Fruit fly (Drosophila melanogaster) whole organism, prepupa: ENCODE results near the gene SkpA.
"Not testable (repeated sequence)": the region's sequence is repeated elsewhere in the genome, so short reads cannot be mapped to it uniquely, and the experiment has no call there.

ENCODE experiments used
- CG11902 ChIP-seq: fragments of 200-800 bp; sonication (Bioruptor generic); optimal IDR thresholded peaks from 3 replicates; lab custom pipeline; 2016; ENCODE audit warnings: missing biosample characterization, missing genetic modification characterization
- CG15336 ChIP-seq: fragments of 200-800 bp; sonication (Bioruptor generic); IDR thresholded peaks from 2 replicates; pipeline ENCODE4 v1.3.6; 2022; ENCODE audit warnings: missing biosample characterization, missing genetic modification characterization
- CG16779 ChIP-seq: fragments of 200-800 bp; sonication (Bioruptor generic); optimal IDR thresholded peaks from 3 replicates; lab custom pipeline; 2017; ENCODE audit warnings: missing biosample characterization, mild to moderate bottlenecking, missing genetic modification characterization
- CG31627 ChIP-seq: fragments of 200-800 bp; sonication (Bioruptor generic); optimal IDR thresholded peaks from 3 replicates; lab custom pipeline; 2016; ENCODE audit warnings: missing biosample characterization, missing genetic modification characterization
- CG34406 ChIP-seq: fragments of 200-800 bp; sonication (Bioruptor generic); optimal IDR thresholded peaks from 3 replicates; lab custom pipeline; 2016; ENCODE audit warnings: missing biosample characterization, missing genetic modification characterization
- CG4318 ChIP-seq: fragments of 200-800 bp; sonication (Bioruptor generic); optimal IDR thresholded peaks from 3 replicates; lab custom pipeline; 2017; ENCODE audit warnings: missing biosample characterization, mild to moderate bottlenecking, missing genetic modification characterization
- CG6163 ChIP-seq: fragments of 200-800 bp; sonication (Bioruptor generic); IDR thresholded peaks from 3 replicates; pipeline ENCODE4 v1.3.6; 2022; ENCODE audit warnings: missing biosample characterization, missing genetic modification characterization
- CG6276 ChIP-seq: fragments of 200-800 bp; sonication (Bioruptor generic); optimal IDR thresholded peaks from 2 replicates; lab custom pipeline; 2017; ENCODE audit warnings: missing biosample characterization, mild to moderate bottlenecking, missing genetic modification characterization
- CG6808 ChIP-seq: fragments of 200-800 bp; sonication (Bioruptor generic); optimal IDR thresholded peaks from 3 replicates; lab custom pipeline; 2017; ENCODE audit warnings: missing biosample characterization, missing genetic modification characterization, mild to moderate bottlenecking, moderate library complexity, missing genetic modification reagents
- CG6854 ChIP-seq: fragments of 200-800 bp; sonication (Bioruptor generic); optimal IDR thresholded peaks from 2 replicates; lab custom pipeline; 2017; ENCODE audit warnings: missing biosample characterization, mild to moderate bottlenecking, missing genetic modification characterization
- CG7368 ChIP-seq: fragments of 200-800 bp; sonication (Bioruptor generic); optimal IDR thresholded peaks from 3 replicates; lab custom pipeline; 2016; ENCODE audit warnings: missing biosample characterization, missing genetic modification characterization
- Eip78C ChIP-seq: fragments of 200-800 bp; sonication (Bioruptor generic); peaks from one replicate; lab custom pipeline; 2016; ENCODE audit warnings: missing biosample characterization, missing genetic modification characterization
- Gug ChIP-seq: fragments of 200-800 bp; sonication (Bioruptor generic); IDR thresholded peaks from 2 replicates; pipeline ENCODE4 v1.3.6; 2022; ENCODE audit warnings: missing biosample characterization, missing genetic modification characterization
- Hr38 ChIP-seq: sonication (Bioruptor generic); optimal IDR thresholded peaks from 2 replicates; lab custom pipeline; 2016; ENCODE audit warnings: missing biosample characterization, missing genetic modification characterization
- Hr4 ChIP-seq: fragments of 200-800 bp; sonication (Bioruptor generic); optimal IDR thresholded peaks from 3 replicates; lab custom pipeline; 2016; ENCODE audit warnings: missing biosample characterization, missing genetic modification characterization
- Lpt ChIP-seq: fragments of 200-800 bp; sonication (Bioruptor generic); optimal IDR thresholded peaks from 3 replicates; lab custom pipeline; 2016; ENCODE audit warnings: missing biosample characterization, missing genetic modification characterization
- Met ChIP-seq: fragments of 200-800 bp; sonication (Bioruptor generic); optimal IDR thresholded peaks from 3 replicates; lab custom pipeline; 2016; ENCODE audit warnings: missing biosample characterization, missing genetic modification characterization
- OdsH ChIP-seq: fragments of 200-800 bp; sonication (Bioruptor generic); optimal IDR thresholded peaks from 3 replicates; lab custom pipeline; 2016; ENCODE audit warnings: missing biosample characterization, missing genetic modification characterization
- Sox102F ChIP-seq: fragments of 200-800 bp; sonication (Bioruptor generic); optimal IDR thresholded peaks from 2 replicates; lab custom pipeline; 2016; ENCODE audit warnings: missing biosample characterization, mild to moderate bottlenecking, missing genetic modification characterization
- Sox14 ChIP-seq: fragments of 200-800 bp; sonication (Bioruptor generic); optimal IDR thresholded peaks from 3 replicates; lab custom pipeline; 2016; ENCODE audit warnings: missing biosample characterization, missing genetic modification characterization
- achi ChIP-seq: fragments of 200-800 bp; sonication (Bioruptor generic); optimal IDR thresholded peaks from 3 replicates; lab custom pipeline; 2016; ENCODE audit warnings: missing biosample characterization, missing genetic modification characterization
- cyc ChIP-seq: fragments of 200-800 bp; sonication (Bioruptor generic); optimal IDR thresholded peaks from 3 replicates; lab custom pipeline; 2016; ENCODE audit warnings: missing biosample characterization, missing genetic modification characterization
- dsx ChIP-seq: fragments of 200-800 bp; optimal IDR thresholded peaks from 3 replicates; lab custom pipeline; 2019; ENCODE audit warnings: missing biosample characterization, mild to moderate bottlenecking, missing genetic modification characterization, moderate library complexity; ENCODE audit not compliant: poor library complexity, severe bottlenecking
- eg ChIP-seq: fragments of 200-800 bp; sonication (Bioruptor generic); IDR thresholded peaks from 3 replicates; pipeline ENCODE4 v1.3.6; 2022; ENCODE audit warnings: missing biosample characterization, missing genetic modification characterization
- esn ChIP-seq: fragments of 200-800 bp; sonication (Bioruptor generic); optimal IDR thresholded peaks from 2 replicates; lab custom pipeline; 2016; ENCODE audit warnings: missing biosample characterization, mild to moderate bottlenecking, missing genetic modification characterization, moderate library complexity
- fd85E ChIP-seq: fragments of 200-800 bp; sonication (Bioruptor generic); optimal IDR thresholded peaks from 3 replicates; lab custom pipeline; 2016; ENCODE audit warnings: missing biosample characterization, missing genetic modification characterization
- lz ChIP-seq: fragments of 200-800 bp; sonication (Bioruptor generic); optimal IDR thresholded peaks from 3 replicates; lab custom pipeline; 2016; ENCODE audit warnings: missing biosample characterization, missing genetic modification characterization
- net ChIP-seq: fragments of 200-800 bp; sonication (Bioruptor generic); optimal IDR thresholded peaks from 3 replicates; lab custom pipeline; 2016; ENCODE audit warnings: missing biosample characterization, missing genetic modification characterization
- ss ChIP-seq, 2 experiments: fragments of 200-800 bp; sonication (Bioruptor generic); optimal IDR thresholded peaks; 2 replicates in 1 of 2; 3 replicates in 1 of 2; lab custom pipeline; 2017 to 2018; ENCODE audit warnings: mild to moderate bottlenecking in 2 of 2, missing biosample characterization in 2 of 2, missing genetic modification characterization in 2 of 2, moderate library complexity in 1 of 2

The SkpA gene

dm6 chrX:636606-637530 is 19.0 kb upstream of the SkpA start:
- no peak for TF ChIP-seq Sox102F (GFP tag; lab: Kevin White, UChicago)
- TF ChIP-seq Eip78C (GFP tag; lab: Kevin White, UChicago): peak; percentile 63
- TF ChIP-seq dsx (GFP tag; lab: Kevin White, UChicago): peak; percentile 41
- TF ChIP-seq Sox14 (GFP tag; lab: Kevin White, UChicago): peak; percentile 49
- TF ChIP-seq, all 60 proteins: peak for 3

dm6 chrX:644461-644860 is 11.5 kb upstream of the SkpA start, which contains the start of gene CG13367:
Gene CG13367, plus strand, starts transcription at chrX:644761.
- TF ChIP-seq CG6808 (GFP tag; lab: Kevin White, UChicago); CG16779; achi (GFP tag; lab: Kevin White, UChicago): not testable (repeated sequence)

DNA sequence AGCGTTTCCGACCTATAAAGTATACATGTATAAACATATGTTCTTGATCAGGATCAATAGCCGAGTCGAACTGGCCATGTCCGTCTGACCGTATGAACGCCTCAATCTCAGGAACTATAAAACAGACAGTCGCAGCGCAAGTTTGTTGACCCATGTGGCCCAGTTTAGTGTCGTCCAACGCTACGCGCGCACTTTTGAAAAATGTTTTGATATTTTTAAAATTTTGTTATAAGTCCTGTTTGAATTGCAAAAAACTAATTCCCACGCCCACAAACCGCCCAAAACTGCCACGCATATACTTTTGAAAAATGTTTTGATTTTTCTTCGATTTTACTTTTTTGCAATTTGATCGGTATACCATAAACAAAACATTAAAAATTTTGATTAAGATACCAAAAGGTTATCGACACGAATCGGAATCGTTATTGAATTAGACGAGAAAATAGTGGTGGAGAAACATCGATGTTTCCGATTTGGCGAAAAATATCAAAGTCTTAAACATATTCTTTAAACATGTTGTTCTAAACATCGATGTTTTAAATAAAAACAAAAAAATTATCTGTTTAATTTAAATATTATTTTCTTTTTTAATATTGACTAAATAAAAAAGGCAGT is 9.4 kb upstream of the SkpA start:
- no peak for TF ChIP-seq lz (GFP tag; lab: Kevin White, UChicago)
- TF ChIP-seq OdsH (GFP tag; lab: Kevin White, UChicago): no peak
- no peak for TF ChIP-seq CG31627 (GFP tag; lab: Kevin White, UChicago)
- TF ChIP-seq ss (GFP tag; optimal IDR thresholded peaks at IDR 0.05; lab: Kevin White, UChicago): no peak
- no peak for TF ChIP-seq CG4318 (GFP tag; lab: Kevin White, UChicago)
- no peak for TF ChIP-seq Sox102F (GFP tag; lab: Kevin White, UChicago)
- TF ChIP-seq CG34406 (GFP tag; lab: Kevin White, UChicago): no peak
- 0 out of 3 replicates have a peak, but pooled peaks have one; percentile 8 for TF ChIP-seq eg

dm6 chrX:647056-647627 is 8.8 kb upstream of the SkpA start, which contains the start of gene Roc1a:
Gene Roc1a, plus strand, starts transcription at chrX:647304.
- no peak for TF ChIP-seq cyc
- no peak for TF ChIP-seq esn
- TF ChIP-seq fd85E (GFP tag; lab: Kevin White, UChicago): no peak
- no peak for TF ChIP-seq CG6276 (GFP tag; lab: Kevin White, UChicago)
- no peak for TF ChIP-seq CG7368
- TF ChIP-seq Hr4: no peak
- no peak for TF ChIP-seq Hr38 (GFP tag; lab: Kevin White, UChicago)
- no peak for TF ChIP-seq dsx (GFP tag; lab: Kevin White, UChicago)
- no peak for TF ChIP-seq net
- TF ChIP-seq CG15336 (GFP tag; lab: Robert Waterston, UW): no peak
- TF ChIP-seq CG6854: peak; percentile 32
- 0 out of 3 replicates have a peak, but pooled peaks have one; percentile 4 for TF ChIP-seq eg
- TF ChIP-seq Lpt (GFP tag; lab: Kevin White, UChicago): no peak
- no peak for TF ChIP-seq Gug (GFP tag; lab: Robert Waterston, UW)
- TF ChIP-seq Met: no peak
- TF ChIP-seq Eip78C (GFP tag; lab: Kevin White, UChicago): no peak
- TF ChIP-seq CG6808 (GFP tag; lab: Kevin White, UChicago): no peak
- TF ChIP-seq CG6163: no peak
- TF ChIP-seq, all 60 proteins: peak for 2

- TF ChIP-seq CG11902: no peak
- TF ChIP-seq Sox14 (GFP tag; lab: Kevin White, UChicago): peak; percentile 57
- peak; percentile 44 for TF ChIP-seq achi (GFP tag; lab: Kevin White, UChicago)
These were observed 1.7 kb upstream of the SkpA start for dm6 chrX:654221-654620.
